Worm (Caenorhabditis elegans) whole organism, young adult: ENCODE data around the gene F14H8.2.

Experiments
- F57A8.1 ChIP-seq: fragments of 200-800 bp; sonication (Bioruptor generic); optimal IDR thresholded peaks from 2 replicates; lab custom pipeline; 2018; ENCODE audit warnings: mild to moderate bottlenecking, missing genetic modification characterization, moderate library complexity, missing compliant biosample characterization
- K12H6.12 ChIP-seq: fragments of 200-800 bp; sonication (Bioruptor generic); optimal IDR thresholded peaks from 2 replicates; lab custom pipeline; 2018; ENCODE audit warnings: mild to moderate bottlenecking, missing genetic modification characterization, missing compliant biosample characterization
- Y67H2A.10 ChIP-seq: fragments of 200-800 bp; sonication (Bioruptor generic); conservative IDR thresholded peaks from 2 replicates; pipeline ENCODE4 v1.3.6; 2022; ENCODE audit warnings: missing genetic modification reagents, missing genetic modification characterization, missing compliant biosample characterization
- akir-1 ChIP-seq: fragments of 200-800 bp; sonication (Bioruptor generic); optimal IDR thresholded peaks from 2 replicates; lab custom pipeline; 2018; ENCODE audit warnings: mild to moderate bottlenecking, missing genetic modification characterization, moderate library complexity, missing compliant biosample characterization
- attf-3 ChIP-seq: fragments of 200-800 bp; sonication (Bioruptor generic); conservative IDR thresholded peaks from 2 replicates; pipeline ENCODE4 v1.3.6; 2022; ENCODE audit warnings: missing genetic modification reagents, missing genetic modification characterization, missing compliant biosample characterization
- attf-5 ChIP-seq: fragments of 200-800 bp; sonication (Bioruptor generic); optimal IDR thresholded peaks from 2 replicates; lab custom pipeline; 2018; ENCODE audit warnings: mild to moderate bottlenecking, missing genetic modification characterization, missing compliant biosample characterization
- bed-1 ChIP-seq: fragments of 200-800 bp; sonication (Bioruptor generic); IDR thresholded peaks from 2 replicates; pipeline ENCODE4 v1.3.6; 2022; ENCODE audit warnings: missing genetic modification reagents, missing genetic modification characterization, missing compliant biosample characterization
- ccch-3 ChIP-seq: fragments of 200-800 bp; sonication (Bioruptor generic); optimal IDR thresholded peaks from 2 replicates; lab custom pipeline; 2018; ENCODE audit warnings: mild to moderate bottlenecking, missing genetic modification characterization, missing compliant biosample characterization
- ceh-40 ChIP-seq: fragments of 200-800 bp; sonication (Bioruptor generic); IDR thresholded peaks from 2 replicates; pipeline ENCODE4 v1.3.6; 2022; ENCODE audit warnings: missing genetic modification characterization, missing compliant biosample characterization
- ceh-91 ChIP-seq: fragments of 200-800 bp; sonication (Bioruptor generic); IDR thresholded peaks from 2 replicates; pipeline ENCODE4 v1.3.6; 2022; ENCODE audit warnings: missing genetic modification reagents, missing genetic modification characterization, missing compliant biosample characterization
- efl-1 ChIP-seq: fragments of 150-350 bp; optimal IDR thresholded peaks from 2 replicates; lab custom pipeline; 2014; ENCODE audit warnings: missing biosample characterization, missing genetic modification reagents, missing genetic modification characterization
- him-1 ChIP-seq: sonication (generic microtip); optimal IDR thresholded peaks from 2 replicates; lab custom pipeline; 2016; ENCODE audit warnings: missing genotype, missing genetic modification reagents, missing genetic modification characterization, missing compliant biosample characterization
- hrde-1 ChIP-seq: sonication (generic microtip); optimal IDR thresholded peaks from 2 replicates; lab custom pipeline; 2016; ENCODE audit warnings: missing genetic modification characterization, mild to moderate bottlenecking, missing compliant biosample characterization, moderate library complexity, missing genotype, missing genetic modification reagents, borderline replicate concordance
- lag-1 ChIP-seq: fragments of 200-800 bp; sonication (Bioruptor generic); IDR thresholded peaks from 2 replicates; pipeline ENCODE4 v1.3.6; 2022; ENCODE audit warnings: missing genetic modification reagents, missing genetic modification characterization, missing compliant biosample characterization
- let-526 ChIP-seq: fragments of 200-800 bp; sonication (Bioruptor generic); IDR thresholded peaks from 2 replicates; pipeline ENCODE4 v1.3.6; 2022; ENCODE audit warnings: missing genetic modification reagents, missing genetic modification characterization, missing compliant biosample characterization
- let-607 ChIP-seq, 2 experiments: fragments of 200-800 bp in 1 of 2; sonication (Bioruptor generic) in 1 of 2; sonication (generic microtip) in 1 of 2; optimal IDR thresholded peaks; 2 replicates each; lab custom pipeline; 2016 to 2018; ENCODE audit warnings: mild to moderate bottlenecking in 2 of 2, missing compliant biosample characterization in 2 of 2, missing genetic modification characterization in 2 of 2, moderate library complexity in 2 of 2, missing genotype in 1 of 2
- lin-35 ChIP-seq, 3 experiments: fragments of 150-350 bp in 2 of 3; sonication (generic microtip) in 1 of 3; optimal IDR thresholded peaks; 2 replicates each; lab custom pipeline; 2014 to 2018; ENCODE audit warnings: missing biosample characterization in 3 of 3, missing genetic modification characterization in 3 of 3, missing genetic modification reagents in 3 of 3
- lsy-27 ChIP-seq: sonication (generic microtip); optimal IDR thresholded peaks from 2 replicates; lab custom pipeline; 2017; ENCODE audit warnings: missing genetic modification characterization, mild to moderate bottlenecking, missing compliant biosample characterization, antibody characterized with exemption, missing genotype, borderline replicate concordance; ENCODE audit not compliant: insufficient read depth
- mcd-1 ChIP-seq: fragments of 200-800 bp; sonication (Bioruptor generic); IDR thresholded peaks from 2 replicates; pipeline ENCODE4 v1.3.6; 2022; ENCODE audit warnings: missing genetic modification reagents, missing genetic modification characterization, missing compliant biosample characterization
- mel-28 ChIP-seq: sonication (generic microtip); optimal IDR thresholded peaks from 2 replicates; lab custom pipeline; 2016; ENCODE audit warnings: borderline replicate concordance, mild to moderate bottlenecking, missing genetic modification characterization, missing compliant biosample characterization
- mes-4 ChIP-seq: sonication (generic microtip); optimal IDR thresholded peaks from 2 replicates; lab custom pipeline; 2016; ENCODE audit warnings: missing genotype, missing genetic modification characterization, missing compliant biosample characterization
- nfya-1 ChIP-seq: sonication (generic microtip); optimal IDR thresholded peaks from 2 replicates; lab custom pipeline; 2017; ENCODE audit warnings: antibody characterized with exemption, missing compliant biosample characterization, missing genetic modification characterization, borderline replicate concordance; ENCODE audit not compliant: insufficient read depth
- nfya-2 ChIP-seq: fragments of 200-800 bp; sonication (Bioruptor generic); IDR thresholded peaks from 2 replicates; pipeline ENCODE4 v1.3.6; 2022; ENCODE audit warnings: missing genetic modification reagents, missing genetic modification characterization, missing compliant biosample characterization
- nhr-120 ChIP-seq: fragments of 200-800 bp; sonication (Bioruptor generic); IDR thresholded peaks from 2 replicates; pipeline ENCODE4 v1.3.6; 2022; ENCODE audit warnings: missing genetic modification characterization, missing compliant biosample characterization
- nhr-27 ChIP-seq: fragments of 200-800 bp; sonication (Bioruptor generic); optimal IDR thresholded peaks from 2 replicates; lab custom pipeline; 2018; ENCODE audit warnings: mild to moderate bottlenecking, missing genetic modification characterization, moderate library complexity, missing compliant biosample characterization
- nhr-90 ChIP-seq: sonication (generic microtip); optimal IDR thresholded peaks from 2 replicates; lab custom pipeline; 2016; ENCODE audit warnings: missing genotype, mild to moderate bottlenecking, missing genetic modification characterization, missing compliant biosample characterization
- pbrm-1 ChIP-seq: fragments of 200-800 bp; sonication (Bioruptor generic); IDR thresholded peaks from 2 replicates; pipeline ENCODE4 v1.3.6; 2022; ENCODE audit warnings: missing genetic modification reagents, missing genetic modification characterization, missing compliant biosample characterization
- pha-4 ChIP-seq: fragments of 150-350 bp; sonication (generic microtip); optimal IDR thresholded peaks from 2 replicates; lab custom pipeline; 2014; ENCODE audit warnings: missing biosample characterization, missing genetic modification reagents, missing genetic modification characterization
- rpc-1 ChIP-seq, 2 experiments: fragments of 150-350 bp in 1 of 2; sonication (generic microtip) in 1 of 2; optimal IDR thresholded peaks; 2 replicates each; lab custom pipeline; 2014 to 2018; ENCODE audit warnings: missing biosample characterization in 1 of 2, missing genetic modification characterization in 1 of 2, missing genetic modification reagents in 1 of 2, missing genotype in 1 of 2
- sdz-38 ChIP-seq: sonication (generic microtip); optimal IDR thresholded peaks from 2 replicates; lab custom pipeline; 2016; ENCODE audit warnings: missing genotype, missing genetic modification characterization, missing compliant biosample characterization
- sea-2 ChIP-seq: fragments of 200-800 bp; sonication (Bioruptor generic); IDR thresholded peaks from 2 replicates; pipeline ENCODE4 v1.3.6; 2022; ENCODE audit warnings: missing genetic modification characterization, missing compliant biosample characterization
- snpc-4 ChIP-seq, 5 experiments: fragments of 150-350 bp in 1 of 5; sonication (generic microtip) in 4 of 5; optimal IDR thresholded peaks; 2 replicates each; lab custom pipeline; 2014 to 2018; ENCODE audit warnings: missing genetic modification characterization in 5 of 5, missing biosample characterization in 3 of 5, antibody characterized with exemption in 2 of 5, mild to moderate bottlenecking in 2 of 5, missing compliant biosample characterization in 2 of 5, missing genotype in 2 of 5, moderate library complexity in 2 of 5, missing genetic modification reagents in 1 of 5
- somi-1 ChIP-seq: fragments of 200-800 bp; sonication (Bioruptor generic); optimal IDR thresholded peaks from 2 replicates; lab custom pipeline; 2018; ENCODE audit warnings: mild to moderate bottlenecking, missing genetic modification characterization, missing compliant biosample characterization
- sptf-2 ChIP-seq: fragments of 200-800 bp; sonication (Bioruptor generic); optimal IDR thresholded peaks from 2 replicates; lab custom pipeline; 2018; ENCODE audit warnings: mild to moderate bottlenecking, missing genetic modification characterization, missing compliant biosample characterization
- tbp1 ChIP-seq: fragments of 200-800 bp; sonication (Bioruptor generic); optimal IDR thresholded peaks from 2 replicates; lab custom pipeline; 2018; ENCODE audit warnings: mild to moderate bottlenecking, missing genetic modification characterization, missing compliant biosample characterization
- tbx-9 ChIP-seq: sonication (generic microtip); optimal IDR thresholded peaks from 2 replicates; lab custom pipeline; 2016; ENCODE audit warnings: borderline replicate concordance, missing genetic modification characterization, inconsistent platforms, missing compliant biosample characterization
- unc-130 ChIP-seq: sonication (generic microtip); optimal IDR thresholded peaks from 2 replicates; lab custom pipeline; 2016; ENCODE audit warnings: missing genetic modification reagents, missing genetic modification characterization, missing compliant biosample characterization
- ztf-18 ChIP-seq: sonication (generic microtip); optimal IDR thresholded peaks from 2 replicates; lab custom pipeline; 2016; ENCODE audit warnings: missing genotype, mild to moderate bottlenecking, missing genetic modification characterization, missing compliant biosample characterization

F14H8.2 gene

DNA sequence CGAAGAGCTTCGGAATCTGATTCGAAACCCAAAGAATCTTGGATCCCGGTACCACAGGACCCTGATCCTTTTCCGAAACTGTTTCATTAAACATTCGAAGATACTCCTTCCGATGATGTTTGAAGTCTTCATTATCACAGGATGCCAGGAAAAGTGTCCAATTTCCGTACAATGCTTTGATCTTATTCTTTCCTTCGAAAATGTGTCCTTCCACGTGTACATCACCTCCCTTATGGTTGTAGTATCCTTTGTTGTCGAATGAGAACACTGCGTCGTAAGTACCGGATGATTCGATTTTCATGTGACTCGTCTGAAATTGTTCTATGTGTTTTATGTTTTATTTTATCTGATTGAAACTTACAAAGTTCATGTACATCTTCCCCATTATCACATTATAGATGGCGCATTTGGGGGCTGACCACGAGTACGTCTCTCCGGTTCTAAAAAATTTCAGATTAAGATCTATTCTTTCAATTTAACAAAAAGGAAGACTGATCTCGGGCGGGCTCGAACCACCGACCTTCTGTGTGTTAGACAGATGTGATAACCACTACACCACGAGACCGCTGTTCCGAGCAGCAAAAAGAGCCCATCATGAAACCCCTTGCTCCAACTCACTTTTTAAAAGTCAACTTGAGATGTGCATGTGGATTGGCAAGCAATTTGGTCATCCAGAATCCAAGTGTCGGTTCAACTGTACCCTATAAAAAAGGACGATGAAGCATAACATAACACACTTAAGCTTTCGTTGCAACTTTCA lies 7.4 kb downstream of the F14H8.2 start (continued):
- TF ChIP-seq somi-1 (GFP tag; lab: Kevin White, UChicago): no peak
- TF ChIP-seq hrde-1 (tag; lab: Kevin White, UChicago): no peak
- no peak for TF ChIP-seq lin-35 (GFP tag; optimal IDR thresholded peaks at IDR 0.05; lab: Kevin White, UChicago)
- TF ChIP-seq mel-28 (tag; lab: Kevin White, UChicago): no peak
- TF ChIP-seq ceh-91 (GFP tag; lab: Robert Waterston, UW): no peak
- TF ChIP-seq bed-1 (GFP tag; lab: Robert Waterston, UW): no peak
- TF ChIP-seq lag-1: no peak
- TF ChIP-seq Y67H2A.10 (GFP tag; lab: Robert Waterston, UW): no peak
- no peak for TF ChIP-seq ztf-18 (tag; lab: Kevin White, UChicago)
- TF ChIP-seq nhr-90 (tag; lab: Kevin White, UChicago): no peak
- TF ChIP-seq mes-4 (tag; lab: Kevin White, UChicago): no peak
- TF ChIP-seq efl-1 (GFP tag; lab: Kevin White, UChicago): no peak
- TF ChIP-seq let-607 (tag; optimal IDR thresholded peaks at IDR 0.05; lab: Kevin White, UChicago): no peak
- TF ChIP-seq tbx-9 (tag; lab: Kevin White, UChicago): no peak
- TF ChIP-seq nfya-2 (GFP tag; lab: Robert Waterston, UW): no peak
- TF ChIP-seq pbrm-1 (GFP tag; lab: Robert Waterston, UW): peak; percentile 45; the same call in 1 of the 2 replicates
- no peak; the same call in 1 of the 2 replicates for TF ChIP-seq attf-3 (GFP tag; lab: Robert Waterston, UW)
- TF ChIP-seq lsy-27: no peak
- TF ChIP-seq ceh-40 (GFP tag; lab: Robert Waterston, UW): no peak
- TF ChIP-seq pha-4 (tag; lab: Kevin White, UChicago): no peak
- TF ChIP-seq attf-5 (GFP tag; lab: Kevin White, UChicago): no peak
- TF ChIP-seq akir-1: no peak
- TF ChIP-seq F57A8.1 (GFP tag; lab: Kevin White, UChicago): no peak
- TF ChIP-seq ccch-3: no peak
- TF ChIP-seq let-526: no peak
- no peak for TF ChIP-seq K12H6.12 (tag; lab: Kevin White, UChicago)
- TF ChIP-seq snpc-4 (GFP tag; optimal IDR thresholded peaks at IDR 0.05; lab: Kevin White, UChicago): no peak
- TF ChIP-seq snpc-4 (tag; optimal IDR thresholded peaks at IDR 0.05; lab: Kevin White, UChicago): peak in 1 of 4 experiments; percentile 59
- no peak for TF ChIP-seq sptf-2 (GFP tag; lab: Kevin White, UChicago)
- peak; percentile 88 for TF ChIP-seq tbp1 (GFP tag; lab: Kevin White, UChicago)
- no peak for TF ChIP-seq sdz-38 (tag; lab: Kevin White, UChicago)

DNA sequence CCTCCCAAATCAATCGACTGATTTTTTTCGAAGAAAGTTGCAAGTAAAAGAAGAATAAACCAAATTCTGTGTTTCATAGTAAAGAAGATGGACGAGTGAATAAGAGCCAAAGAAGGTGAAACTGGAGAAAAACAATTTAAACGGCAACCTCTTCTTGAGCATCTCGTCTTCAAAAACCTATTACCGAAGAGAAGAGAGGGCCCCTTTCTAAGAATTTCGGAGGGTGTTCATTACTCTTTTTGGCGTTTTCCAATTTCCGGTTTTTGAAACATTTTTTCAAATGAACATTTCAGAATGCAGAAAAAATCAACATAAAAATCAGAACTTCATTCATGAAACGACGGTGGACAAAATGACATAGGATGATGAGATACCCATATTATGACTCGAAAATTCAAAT lies 8.6 kb downstream of the F14H8.2 start, which contains the start of gene nmr-2:
Gene nmr-2, minus strand, starts transcription at position 101 of the 400 bp plus-strand sequence.
- TF ChIP-seq rpc-1 (optimal IDR thresholded peaks at IDR 0.05; lab: Kevin White, UChicago): no peak
- no peak for TF ChIP-seq rpc-1 (tag; optimal IDR thresholded peaks at IDR 0.05; lab: Kevin White, UChicago)
- TF ChIP-seq let-526: no peak
- TF ChIP-seq nhr-120: no peak
- TF ChIP-seq nfya-1 (tag; lab: Kevin White, UChicago): no peak
- TF ChIP-seq mes-4 (tag; lab: Kevin White, UChicago): no peak
- TF ChIP-seq mcd-1 (GFP tag; lab: Robert Waterston, UW): no peak
- TF ChIP-seq him-1 (tag; lab: Kevin White, UChicago): no peak
- no peak for TF ChIP-seq sea-2
- TF ChIP-seq unc-130 (GFP tag; lab: Kevin White, UChicago): no peak
- TF ChIP-seq nhr-27 (tag; lab: Kevin White, UChicago): no peak
